Worm (Caenorhabditis elegans): Measurements from ENCODE around the gene C01G10.7.

- peak; percentile 28 for TF ChIP-seq hlh-30 (tag; optimal IDR thresholded peaks at IDR 0.05; ENCODE audit: insufficient read depth)
- no peak for TF ChIP-seq npax-4 (tag; optimal IDR thresholded peaks at IDR 0.05)
- TF ChIP-seq C38D4.7 (GFP tag; optimal IDR thresholded peaks at IDR 0.05): no peak
- no peak for TF ChIP-seq ceh-9 (tag; optimal IDR thresholded peaks at IDR 0.05)
- no peak for TF ChIP-seq K02D7.2 (tag; optimal IDR thresholded peaks at IDR 0.05)
- no peak for TF ChIP-seq ama-1 (optimal IDR thresholded peaks at IDR 0.05)
- no peak for TF ChIP-seq pha-4 (tag; optimal IDR thresholded peaks at IDR 0.05)
- TF ChIP-seq lin-11 (tag; optimal IDR thresholded peaks at IDR 0.05): no peak
- TF ChIP-seq odd-2 (tag; optimal IDR thresholded peaks at IDR 0.05): no peak
- TF ChIP-seq sox-4 (tag; optimal IDR thresholded peaks at IDR 0.05): no peak
- TF ChIP-seq madf-2 (tag; optimal IDR thresholded peaks at IDR 0.05): no peak
- TF ChIP-seq elt-2 (tag; optimal IDR thresholded peaks at IDR 0.05): no peak
- peak; percentile 92 for TF ChIP-seq ceh-31 (tag; optimal IDR thresholded peaks at IDR 0.05)
These were observed 14.3 kb upstream of the C01G10.7 start, which contains the start of gene unc-76 for ce11 chrV:15071015-15071810.

Measured in whole organism, late embryonic.